Worm (Caenorhabditis elegans): Measurements from ENCODE around the gene clc-20.

The clc-20 gene

ce11 chrIII:880840-881239 lies 8.5 kb downstream of the clc-20 start:
- TF ChIP-seq dmd-6 (GFP tag; IDR thresholded peaks at IDR 0.05) (0 out of 2 replicates have a peak, but pooled peaks have one; percentile 11), ceh-44 (GFP tag; IDR thresholded peaks at IDR 0.05) (no peak)

- TF ChIP-seq lin-38 (GFP tag; IDR thresholded peaks at IDR 0.05) (peak; percentile 36; the same call in 1 of the 2 replicates), ceh-32 (tag; optimal IDR thresholded peaks at IDR 0.05; ENCODE audit: poor library complexity) (no peak), rbr-2 (tag; optimal IDR thresholded peaks at IDR 0.05) (no peak), T20F7.1 (GFP tag; optimal IDR thresholded peaks at IDR 0.05) (no peak), unc-39 (tag; optimal IDR thresholded peaks at IDR 0.05) (no peak), ceh-62 (tag; optimal IDR thresholded peaks at IDR 0.05) (no peak), F10B5.3 (tag; optimal IDR thresholded peaks at IDR 0.05) (no peak), spr-1 (tag; optimal IDR thresholded peaks at IDR 0.05) (no peak), unc-62 (GFP tag; optimal IDR thresholded peaks at IDR 0.05 in 1 of 2) (no peak), unc-62 (tag; optimal IDR thresholded peaks at IDR 0.05) (no peak), arid-1 (GFP tag; conservative IDR thresholded peaks at IDR 0.05) (no peak), lir-3 (tag; optimal IDR thresholded peaks at IDR 0.05) (no peak), R02D3.7 (tag; optimal IDR thresholded peaks at IDR 0.05) (no peak), zfp-3 (GFP tag; conservative IDR thresholded peaks at IDR 0.05) (no peak), madf-5 (GFP tag; IDR thresholded peaks at IDR 0.05) (no peak), mes-2 (tag; optimal IDR thresholded peaks at IDR 0.05; ENCODE audit: poor library complexity, severe bottlenecking) (peak; percentile 15), unc-130 (GFP tag; optimal IDR thresholded peaks at IDR 0.05) (peak; percentile 46), lin-13 (GFP tag; optimal IDR thresholded peaks at IDR 0.05) (no peak), dpl-1 (GFP tag; optimal IDR thresholded peaks at IDR 0.05) (no peak)
Measured at ce11 chrIII:881460-881859, 9.1 kb downstream of the clc-20 start.

- TF ChIP-seq daf-19 (GFP tag; conservative IDR thresholded peaks at IDR 0.05) (no peak), sdz-12 (GFP tag; optimal IDR thresholded peaks at IDR 0.05) (no peak), jun-1 (tag; optimal IDR thresholded peaks at IDR 0.05) (no peak), mes-2 (tag; optimal IDR thresholded peaks at IDR 0.05; ENCODE audit: poor library complexity, severe bottlenecking) (no peak), egl-43 (GFP tag; IDR thresholded peaks at IDR 0.05) (no peak)
Measured at ce11 chrIII:883595-883994, 11.2 kb downstream of the clc-20 start.

ce11 chrIII:886726-887125 lies 14.3 kb downstream of the clc-20 start, which contains the start of gene zer-1:
Gene zer-1 (minus strand): TSS chrIII:886793.
- TF ChIP-seq set-16 (GFP tag; IDR thresholded peaks at IDR 0.05): no peak

ce11 chrIII:887874-888299 lies 15.5 kb downstream of the clc-20 start:
- TF ChIP-seq nhr-41 (GFP tag; IDR thresholded peaks at IDR 0.05) (no peak), T20F7.1 (GFP tag; optimal IDR thresholded peaks at IDR 0.05) (peak; percentile 61), daf-8 (GFP tag; IDR thresholded peaks at IDR 0.05) (no peak), hif-1 (tag; optimal IDR thresholded peaks at IDR 0.05) (peak in 1 of 2 experiments; percentile 65), hlh-11 (tag; optimal IDR thresholded peaks at IDR 0.05) (peak; percentile 80), unc-62 (GFP tag; optimal IDR thresholded peaks at IDR 0.05 in 1 of 2) (no peak), unc-62 (tag; optimal IDR thresholded peaks at IDR 0.05) (no peak), aha-1 (tag) (peak; percentile 94), ztf-7 (tag; optimal IDR thresholded peaks at IDR 0.05) (peak; percentile 7), gei-8 (GFP tag; optimal IDR thresholded peaks at IDR 0.05) (no peak), rbr-2 (tag; optimal IDR thresholded peaks at IDR 0.05) (peak; percentile 88), ceh-20 (GFP tag; IDR thresholded peaks at IDR 0.05) (peak; percentile 23; the same call in 1 of the 2 replicates), aly-2 (tag; optimal IDR thresholded peaks at IDR 0.05) (no peak), php-3 (GFP tag; IDR thresholded peaks at IDR 0.05) (0 out of 2 replicates have a peak, but pooled peaks have one; percentile 40), cey-2 (tag; optimal IDR thresholded peaks at IDR 0.05; ENCODE audit: borderline replicate concordance, insufficient read depth) (no peak), lin-1 (GFP tag; IDR thresholded peaks at IDR 0.05) (no peak), F10B5.3 (tag; optimal IDR thresholded peaks at IDR 0.05) (no peak), saeg-2 (GFP tag; IDR thresholded peaks at IDR 0.05) (no peak), dmd-9 (GFP tag; IDR thresholded peaks at IDR 0.05) (no peak), dmd-6 (GFP tag; IDR thresholded peaks at IDR 0.05) (peak; percentile 77), madf-9 (GFP tag; conservative IDR thresholded peaks at IDR 0.05) (peak; percentile 51; the same call in 1 of the 2 replicates), duxl-1 (tag; optimal IDR thresholded peaks at IDR 0.05; ENCODE audit: poor library complexity) (no peak), zip-11 (GFP tag; IDR thresholded peaks at IDR 0.05) (no peak)

All from whole organism, L4 larva.